Worm (Caenorhabditis elegans) whole organism, young adult: ENCODE measurements around the gene T09F5.20.

Experiments used
- him-1 ChIP-seq: sonication (generic microtip); optimal IDR thresholded peaks from 2 replicates; lab custom pipeline; 2016; ENCODE audit warnings: missing genotype, missing genetic modification reagents, missing genetic modification characterization, missing compliant biosample characterization
- hrde-1 ChIP-seq: sonication (generic microtip); optimal IDR thresholded peaks from 2 replicates; lab custom pipeline; 2016; ENCODE audit warnings: missing genetic modification characterization, mild to moderate bottlenecking, missing compliant biosample characterization, moderate library complexity, missing genotype, missing genetic modification reagents, borderline replicate concordance
- lsy-27 ChIP-seq: sonication (generic microtip); optimal IDR thresholded peaks from 2 replicates; lab custom pipeline; 2017; ENCODE audit warnings: missing genetic modification characterization, mild to moderate bottlenecking, missing compliant biosample characterization, antibody characterized with exemption, missing genotype, borderline replicate concordance; ENCODE audit not compliant: insufficient read depth
- snpc-4 ChIP-seq, 5 experiments: fragments of 150-350 bp in 1 of 5; sonication (generic microtip) in 4 of 5; optimal IDR thresholded peaks; 2 replicates each; lab custom pipeline; 2014 to 2018; ENCODE audit warnings: missing genetic modification characterization in 5 of 5, missing biosample characterization in 3 of 5, antibody characterized with exemption in 2 of 5, mild to moderate bottlenecking in 2 of 5, missing compliant biosample characterization in 2 of 5, missing genotype in 2 of 5, moderate library complexity in 2 of 5, missing genetic modification reagents in 1 of 5
- ztf-25 ChIP-seq: fragments of 200-800 bp; sonication (Bioruptor generic); IDR thresholded peaks from 2 replicates; pipeline ENCODE4 v1.3.6; 2022; ENCODE audit warnings: missing genetic modification reagents, missing genetic modification characterization, missing compliant biosample characterization

ce11 chrV:15181899-15182298, 34.2 kb upstream of the T09F5.20 start:
- TF ChIP-seq ztf-25 (GFP tag; lab: Robert Waterston, UW) (no peak), lsy-27 (tag; lab: Kevin White, UChicago) (no peak), him-1 (tag; lab: Kevin White, UChicago) (no peak), snpc-4 (GFP tag; optimal IDR thresholded peaks at IDR 0.05; lab: Kevin White, UChicago) (no peak), snpc-4 (tag; optimal IDR thresholded peaks at IDR 0.05; lab: Kevin White, UChicago) (no peak), hrde-1 (no peak)
